Worm (Caenorhabditis elegans): ENCODE data around the gene srh-193.

- TF ChIP-seq daf-16 (GFP tag; optimal IDR thresholded peaks at IDR 0.05) (no peak), daf-16 (tag; optimal IDR thresholded peaks at IDR 0.05) (no peak), egl-27 (tag; optimal IDR thresholded peaks at IDR 0.05) (no peak)
Observed at ce11 chrV:4332450-4332849, 42.5 kb upstream of the srh-193 start, which contains the start of gene oac-12.
